Worm (Caenorhabditis elegans) whole organism, L3 larva: Measurements from ENCODE around the gene C25E10.7.

ENCODE experiments used
- aly-2 ChIP-seq: fragments of 150-350 bp; optimal IDR thresholded peaks from 2 replicates; lab custom pipeline; 2014; ENCODE audit warnings: missing biosample characterization, missing genetic modification characterization
- ama-1 ChIP-seq: fragments of 150-350 bp; optimal IDR thresholded peaks from 2 replicates; lab custom pipeline; 2018
- ceh-16 ChIP-seq: sonication (generic microtip); optimal IDR thresholded peaks from 2 replicates; lab custom pipeline; 2017; ENCODE audit warnings: missing biosample characterization, missing genetic modification characterization
- daf-12 ChIP-seq: fragments of 150-350 bp; optimal IDR thresholded peaks from 2 replicates; lab custom pipeline; 2014; ENCODE audit warnings: missing biosample characterization, missing genetic modification reagents, missing genetic modification characterization
- egl-5 ChIP-seq: fragments of 150-350 bp; optimal IDR thresholded peaks from 2 replicates; lab custom pipeline; 2017; ENCODE audit warnings: missing biosample characterization, missing genetic modification reagents, missing genetic modification characterization, inconsistent platforms
- elt-2 ChIP-seq: sonication (generic microtip); optimal IDR thresholded peaks from 2 replicates; lab custom pipeline; 2016; ENCODE audit warnings: missing genetic modification reagents, mild to moderate bottlenecking, missing genetic modification characterization, missing compliant biosample characterization
- eor-1 ChIP-seq, 2 experiments: fragments of 150-350 bp; optimal IDR thresholded peaks; 2 replicates each; lab custom pipeline; 2014 to 2018; ENCODE audit warnings: missing biosample characterization in 2 of 2, missing genetic modification characterization in 2 of 2
- fkh-2 ChIP-seq: fragments of 150-350 bp; optimal IDR thresholded peaks from 2 replicates; lab custom pipeline; 2014; ENCODE audit warnings: missing biosample characterization, missing genetic modification reagents, missing genetic modification characterization
- fos-1 ChIP-seq: fragments of 150-350 bp; optimal IDR thresholded peaks from 2 replicates; lab custom pipeline; 2014; ENCODE audit warnings: missing biosample characterization, missing genetic modification characterization
- jun-1 ChIP-seq: fragments of 150-350 bp; optimal IDR thresholded peaks from 2 replicates; lab custom pipeline; 2014; ENCODE audit warnings: missing biosample characterization, missing genetic modification reagents, missing genetic modification characterization
- lin-15B ChIP-seq: fragments of 150-350 bp; optimal IDR thresholded peaks from 2 replicates; lab custom pipeline; 2014; ENCODE audit warnings: missing biosample characterization, missing genetic modification characterization
- lin-39 ChIP-seq: fragments of 150-350 bp; optimal IDR thresholded peaks from 2 replicates; lab custom pipeline; 2018; ENCODE audit warnings: missing biosample characterization, missing genetic modification reagents, missing genetic modification characterization
- lsy-12 ChIP-seq: sonication (generic microtip); optimal IDR thresholded peaks from 2 replicates; lab custom pipeline; 2016; ENCODE audit warnings: mild to moderate bottlenecking, missing genetic modification characterization, missing compliant biosample characterization
- mdl-1 ChIP-seq: fragments of 150-350 bp; optimal IDR thresholded peaks from 2 replicates; lab custom pipeline; 2014; ENCODE audit warnings: missing biosample characterization, missing genetic modification characterization
- mml-1 ChIP-seq: fragments of 150-350 bp; sonication (generic microtip); optimal IDR thresholded peaks from 3 replicates; lab custom pipeline; 2014; ENCODE audit warnings: missing biosample characterization, missing genetic modification characterization
- nfya-1 ChIP-seq: sonication (generic microtip); optimal IDR thresholded peaks from 2 replicates; lab custom pipeline; 2017; ENCODE audit warnings: missing genetic modification characterization, mild to moderate bottlenecking, missing compliant biosample characterization, antibody characterized with exemption, moderate library complexity; ENCODE audit not compliant: insufficient read depth
- nhr-11 ChIP-seq: fragments of 150-350 bp; optimal IDR thresholded peaks from 2 replicates; lab custom pipeline; 2014; ENCODE audit warnings: missing biosample characterization, missing genetic modification characterization
- nhr-23 ChIP-seq: fragments of 150-350 bp; optimal IDR thresholded peaks from 2 replicates; lab custom pipeline; 2014; ENCODE audit warnings: missing biosample characterization, missing genetic modification reagents, missing genetic modification characterization
- nhr-237 ChIP-seq: fragments of 150-350 bp; optimal IDR thresholded peaks from 2 replicates; lab custom pipeline; 2014; ENCODE audit warnings: missing biosample characterization, missing genetic modification characterization
- nhr-25 ChIP-seq: sonication (generic microtip); optimal IDR thresholded peaks from 2 replicates; lab custom pipeline; 2017; ENCODE audit warnings: missing biosample characterization, missing genetic modification characterization
- nhr-28 ChIP-seq: fragments of 150-350 bp; optimal IDR thresholded peaks from 2 replicates; lab custom pipeline; 2014; ENCODE audit warnings: missing biosample characterization, missing genetic modification characterization
- nhr-43 ChIP-seq: sonication (generic microtip); optimal IDR thresholded peaks from 2 replicates; lab custom pipeline; 2016; ENCODE audit warnings: mild to moderate bottlenecking, missing genetic modification characterization, missing compliant biosample characterization; ENCODE audit not compliant: poor library complexity, severe bottlenecking
- nhr-76 ChIP-seq: fragments of 150-350 bp; sonication (generic microtip); optimal IDR thresholded peaks from 5 replicates; lab custom pipeline; 2014; ENCODE audit warnings: missing biosample characterization, missing genetic modification characterization
- nhr-77 ChIP-seq: fragments of 150-350 bp; optimal IDR thresholded peaks from 2 replicates; lab custom pipeline; 2014; ENCODE audit warnings: missing biosample characterization, missing genetic modification characterization
- pha-4 ChIP-seq: fragments of 150-350 bp; optimal IDR thresholded peaks from 2 replicates; lab custom pipeline; 2014; ENCODE audit warnings: missing biosample characterization, missing genetic modification reagents, missing genetic modification characterization
- pqm-1 ChIP-seq: fragments of 150-350 bp; optimal IDR thresholded peaks from 2 replicates; lab custom pipeline; 2017; ENCODE audit warnings: missing biosample characterization, missing genetic modification characterization, inconsistent platforms
- sea-2 ChIP-seq: fragments of 150-350 bp; sonication (generic microtip); optimal IDR thresholded peaks from 4 replicates; lab custom pipeline; 2014; ENCODE audit warnings: missing biosample characterization, missing genetic modification reagents, missing genetic modification characterization
- snpc-4 ChIP-seq: fragments of 150-350 bp; optimal IDR thresholded peaks from 2 replicates; lab custom pipeline; 2014; ENCODE audit warnings: missing biosample characterization, missing genetic modification characterization
- tbx-2 ChIP-seq: sonication (generic microtip); optimal IDR thresholded peaks from 2 replicates; lab custom pipeline; 2016; ENCODE audit warnings: mild to moderate bottlenecking, missing genetic modification characterization, missing compliant biosample characterization
- unc-39 ChIP-seq: sonication (generic microtip); optimal IDR thresholded peaks from 4 replicates; lab custom pipeline; 2017; ENCODE audit warnings: missing biosample characterization, missing genetic modification characterization
- unc-62 ChIP-seq: fragments of 150-350 bp; sonication (generic microtip); optimal IDR thresholded peaks from 4 replicates; lab custom pipeline; 2014; ENCODE audit warnings: missing biosample characterization, missing genetic modification reagents, missing genetic modification characterization
- zag-1 ChIP-seq: fragments of 150-350 bp; optimal IDR thresholded peaks from 2 replicates; lab custom pipeline; 2014; ENCODE audit warnings: missing biosample characterization, missing genetic modification characterization
- ztf-11 ChIP-seq: fragments of 150-350 bp; optimal IDR thresholded peaks from 2 replicates; lab custom pipeline; 2014; ENCODE audit warnings: missing biosample characterization, missing genetic modification characterization
- ztf-4 ChIP-seq: fragments of 150-350 bp; optimal IDR thresholded peaks from 2 replicates; lab custom pipeline; 2014; ENCODE audit warnings: missing biosample characterization, missing genetic modification characterization

The C25E10.7 gene

ce11 chrV:9030248-9030647 is 20.8 kb downstream of the C25E10.7 start, which contains the start of gene C25E10.5:
Gene C25E10.5, plus strand, starts transcription at chrV:9030548.
- TF ChIP-seq jun-1 (tag; lab: Kevin White, UChicago) (no peak), mml-1 (tag; lab: Kevin White, UChicago) (no peak), nhr-25 (no peak), unc-62 (no peak), nhr-11 (tag; lab: Kevin White, UChicago) (no peak), unc-39 (no peak), nhr-77 (tag; lab: Kevin White, UChicago) (no peak), pqm-1 (tag; lab: Kevin White, UChicago) (no peak), ceh-16 (no peak), elt-2 (tag; lab: Kevin White, UChicago) (no peak), fkh-2 (no peak), ztf-4 (tag; lab: Kevin White, UChicago) (no peak), nhr-76 (tag; lab: Kevin White, UChicago) (no peak)

ce11 chrV:9024713-9025112 is 26.3 kb downstream of the C25E10.7 start, which contains the start of gene bus-1:
Gene bus-1, minus strand, starts transcription at chrV:9024813.
- TF ChIP-seq egl-5 (tag; lab: Kevin White, UChicago) = no peak

DNA sequence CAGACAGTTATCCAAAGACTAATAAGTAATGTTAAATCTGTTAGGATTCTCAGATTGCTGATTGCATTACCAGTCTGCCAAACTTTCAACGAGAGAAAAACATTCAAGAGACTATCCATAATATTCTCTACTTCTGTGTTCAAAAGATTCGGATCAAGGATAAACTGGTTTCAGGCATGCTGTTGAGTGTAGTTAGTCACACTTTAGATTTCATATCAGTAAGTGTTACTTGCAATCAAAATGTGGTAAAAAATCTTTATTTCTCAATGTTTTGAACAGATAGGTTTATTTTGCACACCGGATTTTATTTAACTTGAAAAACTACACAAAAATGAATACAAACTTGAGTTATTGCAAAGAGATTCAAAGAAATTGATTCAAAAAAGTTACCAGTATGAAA is 28.9 kb downstream of the C25E10.7 start, which contains the start of gene oac-41:
Gene oac-41 (minus strand): TSS at position 101 of the 400 bp plus-strand sequence.
- TF ChIP-seq fkh-2 (no peak), egl-5 (tag; lab: Kevin White, UChicago) (no peak), daf-12 (tag; lab: Kevin White, UChicago) (no peak), sea-2 (GFP tag; lab: Kevin White, UChicago) (no peak), ztf-11 (tag; lab: Kevin White, UChicago) (no peak), ceh-16 (no peak), nhr-23 (tag; lab: Kevin White, UChicago) (no peak), elt-2 (tag; lab: Kevin White, UChicago) (no peak), tbx-2 (no peak), jun-1 (tag; lab: Kevin White, UChicago) (no peak), lin-39 (tag; lab: Kevin White, UChicago) (no peak), nhr-43 (tag; lab: Kevin White, UChicago) (no peak), mdl-1 (tag; lab: Kevin White, UChicago) (no peak), nhr-237 (tag; lab: Kevin White, UChicago) (no peak), zag-1 (tag; lab: Kevin White, UChicago) (no peak), nhr-28 (tag; lab: Kevin White, UChicago) (no peak), aly-2 (tag; lab: Kevin White, UChicago) (no peak), pha-4 (tag; lab: Kevin White, UChicago) (no peak), eor-1 (tag; optimal IDR thresholded peaks at IDR 0.05; lab: Kevin White, UChicago) (no peak)
- TF ChIP-seq, all 47 proteins: peak for 0

DNA sequence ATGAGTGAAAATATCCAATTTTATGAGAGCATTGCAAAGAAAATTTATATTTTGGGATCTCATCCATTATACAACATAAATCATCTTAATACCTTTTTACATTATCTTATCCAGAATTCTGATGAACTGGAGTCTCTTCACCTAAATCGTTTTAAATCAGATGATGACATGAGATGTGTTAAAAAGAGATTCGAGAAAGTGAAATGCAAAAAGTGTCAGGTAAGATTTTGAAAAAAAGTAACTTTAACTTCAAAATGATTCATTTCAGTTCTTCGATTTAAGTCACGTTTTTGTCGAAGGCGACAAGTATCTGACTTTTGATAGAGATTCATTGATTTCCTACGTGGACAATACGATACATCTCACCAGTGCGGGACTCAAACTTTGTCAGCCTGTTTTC is 32.1 kb downstream of the C25E10.7 start:
- TF ChIP-seq lsy-12 (no peak), nhr-43 (tag; lab: Kevin White, UChicago) (no peak), jun-1 (tag; lab: Kevin White, UChicago) (no peak), fos-1 (no peak), ceh-16 (no peak), ama-1 (lab: Kevin White, UChicago) (no peak), nhr-25 (no peak), lin-15B (tag; lab: Kevin White, UChicago) (no peak), nhr-77 (tag; lab: Kevin White, UChicago) (no peak), nfya-1 (tag; lab: Kevin White, UChicago) (no peak), tbx-2 (no peak), sea-2 (GFP tag; lab: Kevin White, UChicago) (no peak)

- TF ChIP-seq fos-1 (no peak), snpc-4 (tag; lab: Kevin White, UChicago) (no peak), nhr-43 (tag; lab: Kevin White, UChicago) (no peak)
These were observed 34.5 kb downstream of the C25E10.7 start, which contains the start of gene oac-40 for ce11 chrV:9016479-9016878. Gene oac-40, plus strand, starts transcription at chrV:9016779.
